Worm (Caenorhabditis elegans) whole organism, L1 larva: ENCODE results near the gene twk-48.

Source experiments
- ces-1 ChIP-seq: fragments of 150-350 bp; optimal IDR thresholded peaks from 2 replicates; lab custom pipeline; 2014; ENCODE audit warnings: missing biosample characterization, missing genetic modification reagents, missing genetic modification characterization
- egl-27 ChIP-seq, 2 experiments: fragments of 150-350 bp in 1 of 2; sonication (generic microtip); optimal IDR thresholded peaks; 3 replicates each; lab custom pipeline; 2017 to 2018; ENCODE audit warnings: missing biosample characterization in 2 of 2, missing genetic modification characterization in 2 of 2, missing genetic modification reagents in 2 of 2
- fkh-8 ChIP-seq: sonication (generic microtip); optimal IDR thresholded peaks from 2 replicates; lab custom pipeline; 2016; ENCODE audit warnings: mild to moderate bottlenecking, missing genetic modification characterization, missing compliant biosample characterization
- lsy-2 ChIP-seq, 2 experiments: fragments of 150-350 bp; optimal IDR thresholded peaks; 2 replicates each; lab custom pipeline; 2014; ENCODE audit warnings: missing biosample characterization in 2 of 2, missing genetic modification characterization in 2 of 2
- nhr-11 ChIP-seq: fragments of 150-350 bp; optimal IDR thresholded peaks from 2 replicates; lab custom pipeline; 2014; ENCODE audit warnings: missing biosample characterization, missing genetic modification characterization
- nhr-77 ChIP-seq: fragments of 150-350 bp; optimal IDR thresholded peaks from 2 replicates; lab custom pipeline; 2014; ENCODE audit warnings: missing biosample characterization, missing genetic modification characterization
- pqm-1 ChIP-seq: sonication (generic microtip); optimal IDR thresholded peaks from 3 replicates; lab custom pipeline; 2017; ENCODE audit warnings: missing biosample characterization, missing genetic modification characterization
- sup-37 ChIP-seq: fragments of 200-800 bp; sonication (Bioruptor generic); optimal IDR thresholded peaks from 2 replicates; lab custom pipeline; 2018; ENCODE audit warnings: mild to moderate bottlenecking, missing genetic modification characterization, missing compliant biosample characterization
- unc-62 ChIP-seq: fragments of 150-350 bp; optimal IDR thresholded peaks from 2 replicates; lab custom pipeline; 2014; ENCODE audit warnings: missing biosample characterization, missing genetic modification reagents, missing genetic modification characterization
- vab-15 ChIP-seq: sonication (generic microtip); optimal IDR thresholded peaks from 2 replicates; lab custom pipeline; 2017; ENCODE audit warnings: missing genotype, mild to moderate bottlenecking, missing genetic modification characterization, missing compliant biosample characterization
- xbp-1 ChIP-seq: sonication (generic microtip); optimal IDR thresholded peaks from 2 replicates; lab custom pipeline; 2016; ENCODE audit warnings: missing genetic modification characterization, missing compliant biosample characterization
- ztf-11 ChIP-seq, 2 experiments: sonication (generic microtip); optimal IDR thresholded peaks; 2 replicates each; lab custom pipeline; 2016 to 2017; ENCODE audit warnings: missing genetic modification characterization in 2 of 2, missing biosample characterization in 1 of 2, missing compliant biosample characterization in 1 of 2

DNA sequence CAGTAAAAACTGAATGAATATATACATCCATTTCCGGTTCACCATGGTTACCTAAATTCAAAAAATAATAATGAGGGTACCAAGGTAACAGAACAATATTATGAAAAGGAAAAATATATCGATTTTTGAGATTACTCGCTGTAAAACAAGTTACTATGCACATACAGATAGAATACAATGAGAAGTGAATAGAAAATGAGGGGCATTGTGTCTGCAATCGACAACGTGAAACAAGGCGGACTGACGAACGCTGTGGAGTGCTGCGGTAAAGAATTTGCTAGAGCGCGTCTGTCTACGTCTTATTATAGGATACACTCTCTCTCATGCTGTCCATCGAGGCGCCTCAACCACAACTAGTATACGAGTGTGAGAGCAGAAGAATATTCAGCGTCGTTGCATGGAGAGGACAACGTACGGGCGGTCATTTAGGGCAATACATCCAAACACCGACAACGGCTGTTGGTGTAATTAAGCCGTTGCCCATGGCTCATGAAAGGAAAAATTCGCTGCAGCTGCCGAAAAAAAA is 43.4 kb upstream of the twk-48 start, which contains the start of gene cnx-1:
- TF ChIP-seq fkh-8 (tag; lab: Kevin White, UChicago) (peak; percentile 36), ztf-11 (tag; optimal IDR thresholded peaks at IDR 0.05; lab: Kevin White, UChicago) (no peak), egl-27 (tag; optimal IDR thresholded peaks at IDR 0.05; lab: Kevin White, UChicago) (no peak), nhr-11 (tag; lab: Kevin White, UChicago) (no peak), pqm-1 (no peak), sup-37 (GFP tag; lab: Kevin White, UChicago) (no peak), nhr-77 (tag; lab: Kevin White, UChicago) (no peak), xbp-1 (tag; lab: Kevin White, UChicago) (no peak), vab-15 (no peak), unc-62 (GFP tag; lab: Kevin White, UChicago) (no peak), ces-1 (GFP tag; lab: Kevin White, UChicago) (no peak), lsy-2 (tag; optimal IDR thresholded peaks at IDR 0.05; lab: Kevin White, UChicago) (peak in 1 of 2 experiments; percentile 30)
